In genomic region chr3L:14969171-14969570, dm6 we compare ENCODE assay signal across 4 fruit fly cellular contexts.
TF ChIP-seq lines count a peak whose summit lies in the region.

Tom (plus strand) TSS chr3L:14969344.

- no peak for TF ChIP-seq CTCF in whole organism, embryonic (GFP tag; optimal IDR thresholded peaks at IDR 0.05; lab: Kevin White, UChicago)

TF ChIP-seq in whole organism, embryonic, 481 proteins besides CTCF, POLR2A, EP300 and RAD21 (continues in another document):
- peak; percentile 67 for TF ChIP-seq Jarid2 (GFP tag; optimal IDR thresholded peaks at IDR 0.05; lab: Kevin White, UChicago)
- peak; percentile 22 for TF ChIP-seq cad (GFP tag; optimal IDR thresholded peaks at IDR 0.05; lab: Kevin White, UChicago)
- no peak for TF ChIP-seq CG7271 (tag; optimal IDR thresholded peaks at IDR 0.05; lab: Kevin White, UChicago)
- peak; percentile 71 for TF ChIP-seq pros (GFP tag; optimal IDR thresholded peaks at IDR 0.05; lab: Kevin White, UChicago)
- TF ChIP-seq CG33213 (GFP tag; optimal IDR thresholded peaks at IDR 0.05; lab: Kevin White, UChicago): peak; percentile 40
- TF ChIP-seq ac (GFP tag; optimal IDR thresholded peaks at IDR 0.05; lab: Kevin White, UChicago): peak; percentile 33
- peak; percentile 93 for TF ChIP-seq Nf-YC (tag; optimal IDR thresholded peaks at IDR 0.05; lab: Kevin White, UChicago)
- peak; percentile 96 for TF ChIP-seq Nf-YB (GFP tag; optimal IDR thresholded peaks at IDR 0.05; lab: Kevin White, UChicago)
- TF ChIP-seq vvl (GFP tag; IDR thresholded peaks at IDR 0.05; lab: Robert Waterston, UW): peak; percentile 3; the same call in 1 of the 2 replicates
- peak; percentile 32 for TF ChIP-seq nom (GFP tag; optimal IDR thresholded peaks at IDR 0.05; lab: Kevin White, UChicago)
- peak; percentile 10 for TF ChIP-seq CG3163 (GFP tag; optimal IDR thresholded peaks at IDR 0.05; lab: Kevin White, UChicago)
- TF ChIP-seq CG2199 (GFP tag; IDR thresholded peaks at IDR 0.05; lab: Robert Waterston, UW): peak; percentile 59; the same call in 1 of the 3 replicates
- peak; percentile 35 for TF ChIP-seq Neu2 (GFP tag; optimal IDR thresholded peaks at IDR 0.05; lab: Kevin White, UChicago; ENCODE audit: borderline replicate concordance)
- TF ChIP-seq lilli (GFP tag; optimal IDR thresholded peaks at IDR 0.05; lab: Kevin White, UChicago): peak; percentile 52
- peak in 1 of 2 experiments; percentile 99 for TF ChIP-seq Trl (optimal IDR thresholded peaks at IDR 0.05; lab: Kevin White, UChicago)
- TF ChIP-seq Trl (GFP tag; optimal IDR thresholded peaks at IDR 0.05; lab: Kevin White, UChicago): no peak
- 0 out of 2 replicates have a peak, but pooled peaks have one; percentile 44 for TF ChIP-seq rib (GFP tag; IDR thresholded peaks at IDR 0.05; lab: Robert Waterston, UW)
- peak; percentile 23 for TF ChIP-seq CG17385 (GFP tag; optimal IDR thresholded peaks at IDR 0.05; lab: Kevin White, UChicago)
- peak; percentile 50 for TF ChIP-seq Elba2 (GFP tag; optimal IDR thresholded peaks at IDR 0.05; lab: Kevin White, UChicago)
- peak; percentile 93 for TF ChIP-seq yki (optimal IDR thresholded peaks at IDR 0.05; lab: Kevin White, UChicago)
- no peak for TF ChIP-seq gem (tag; optimal IDR thresholded peaks at IDR 0.05; lab: Kevin White, UChicago)

TF ChIP-seq in whole organism, prepupa, 60 proteins besides CTCF, POLR2A, EP300 and RAD21:
- TF ChIP-seq achi (GFP tag; optimal IDR thresholded peaks at IDR 0.05; lab: Kevin White, UChicago): no peak
- TF ChIP-seq Sox15 (GFP tag; optimal IDR thresholded peaks at IDR 0.05; lab: Kevin White, UChicago): no peak
- no peak for TF ChIP-seq Hr39 (GFP tag; optimal IDR thresholded peaks at IDR 0.05; lab: Kevin White, UChicago)
- TF ChIP-seq Sox102F (GFP tag; optimal IDR thresholded peaks at IDR 0.05; lab: Kevin White, UChicago): peak; percentile 38
- peak; percentile 80 for TF ChIP-seq dsx (GFP tag; optimal IDR thresholded peaks at IDR 0.05; lab: Kevin White, UChicago; ENCODE audit: poor library complexity, severe bottlenecking)
- peak in 1 of 2 experiments; percentile 37 for TF ChIP-seq ss (GFP tag; optimal IDR thresholded peaks at IDR 0.05; lab: Kevin White, UChicago)

TF ChIP-seq in whole organism, pupa, 21 proteins besides CTCF, POLR2A, EP300 and RAD21:
- TF ChIP-seq CG10348 (GFP tag; IDR thresholded peaks at IDR 0.05; lab: Robert Waterston, UW): no peak
- TF ChIP-seq CG17806 (tag; optimal IDR thresholded peaks at IDR 0.05; lab: Kevin White, UChicago): no peak
- TF ChIP-seq CG12605 (GFP tag; IDR thresholded peaks at IDR 0.05; lab: Robert Waterston, UW): no peak
- no peak for TF ChIP-seq CG8159 (tag; optimal IDR thresholded peaks at IDR 0.05; lab: Kevin White, UChicago)
- no peak for TF ChIP-seq Ets98B (GFP tag; IDR thresholded peaks at IDR 0.05; lab: Robert Waterston, UW)
- TF ChIP-seq Pif1B (GFP tag; optimal IDR thresholded peaks at IDR 0.05; lab: Kevin White, UChicago): peak; percentile 3
- no peak for TF ChIP-seq D1 (tag; optimal IDR thresholded peaks at IDR 0.05; lab: Kevin White, UChicago)
- peak; percentile 30 for TF ChIP-seq EcR (GFP tag; optimal IDR thresholded peaks at IDR 0.05; lab: Kevin White, UChicago)

TF ChIP-seq in whole organism, wandering third instar larva, 38 proteins besides CTCF, POLR2A, EP300 and RAD21:
- TF ChIP-seq h (GFP tag; optimal IDR thresholded peaks at IDR 0.05; lab: Kevin White, UChicago) (peak; percentile 26), Hnf4 (GFP tag; optimal IDR thresholded peaks at IDR 0.05; lab: Kevin White, UChicago) (peak; percentile 14), woc (GFP tag; optimal IDR thresholded peaks at IDR 0.05; lab: Kevin White, UChicago) (peak; percentile 16), Dif (GFP tag; optimal IDR thresholded peaks at IDR 0.05; lab: Kevin White, UChicago; ENCODE audit: partially characterized antibody) (peak; percentile 56), N (GFP tag; optimal IDR thresholded peaks at IDR 0.05; lab: Kevin White, UChicago) (no peak), fru (GFP tag; optimal IDR thresholded peaks at IDR 0.05; lab: Kevin White, UChicago) (peak; percentile 25), tai (GFP tag; optimal IDR thresholded peaks at IDR 0.05; lab: Kevin White, UChicago) (no peak), brk (GFP tag; optimal IDR thresholded peaks at IDR 0.05; lab: Kevin White, UChicago) (no peak), CG32264 (GFP tag; optimal IDR thresholded peaks at IDR 0.05; lab: Kevin White, UChicago) (no peak), dsf (GFP tag; optimal IDR thresholded peaks at IDR 0.05; lab: Kevin White, UChicago; ENCODE audit: borderline replicate concordance) (no peak), Vsx2 (GFP tag; optimal IDR thresholded peaks at IDR 0.05; lab: Kevin White, UChicago; ENCODE audit: partially characterized antibody) (peak; percentile 56), dl (GFP tag; optimal IDR thresholded peaks at IDR 0.05; lab: Kevin White, UChicago; ENCODE audit: insufficient read depth in 1 of 2, partially characterized antibody in 2 of 2) (peak in 1 of 2 experiments; percentile 59)

Comparison
In these comparisons a context has a peak if more than half of its experiments do, and no peak if none do; other contexts are left out.
1. Of the 7 proteins assayed by ChIP-seq in both whole organism, embryonic and whole organism, prepupa: peak only in whole organism, embryonic: none; only in whole organism, prepupa: Sox102F; in both: none; in neither: 6.